Worm (Caenorhabditis elegans) whole organism, young adult: ENCODE results near the gene B0222.15.

Experiments used
- B0336.3 ChIP-seq: fragments of 200-800 bp; sonication (Bioruptor generic); IDR thresholded peaks from 2 replicates; pipeline ENCODE4 v1.3.6; 2022; ENCODE audit warnings: missing genetic modification characterization, missing compliant biosample characterization
- F39B2.1 ChIP-seq: fragments of 200-800 bp; sonication (Bioruptor generic); IDR thresholded peaks from 2 replicates; pipeline ENCODE4 v1.3.6; 2022; ENCODE audit warnings: missing genetic modification reagents, missing genetic modification characterization, missing compliant biosample characterization
- F49E8.2 ChIP-seq: sonication (generic microtip); optimal IDR thresholded peaks from 3 replicates; lab custom pipeline; 2017; ENCODE audit warnings: missing genetic modification characterization, mild to moderate bottlenecking, missing compliant biosample characterization, antibody characterized with exemption, moderate library complexity; ENCODE audit not compliant: insufficient read depth
- K12H6.12 ChIP-seq: fragments of 200-800 bp; sonication (Bioruptor generic); optimal IDR thresholded peaks from 2 replicates; lab custom pipeline; 2018; ENCODE audit warnings: mild to moderate bottlenecking, missing genetic modification characterization, missing compliant biosample characterization
- T07F8.4 ChIP-seq: sonication (generic microtip); optimal IDR thresholded peaks from 2 replicates; lab custom pipeline; 2016; ENCODE audit warnings: mild to moderate bottlenecking, missing genetic modification characterization, moderate library complexity, missing compliant biosample characterization
- Y53F4B.3 ChIP-seq: fragments of 200-800 bp; sonication (Bioruptor generic); IDR thresholded peaks from 2 replicates; pipeline ENCODE4 v1.3.6; 2022; ENCODE audit warnings: missing genetic modification reagents, missing genetic modification characterization, missing compliant biosample characterization
- Y53G8AR.9 ChIP-seq: fragments of 200-800 bp; sonication (Bioruptor generic); conservative IDR thresholded peaks from 2 replicates; pipeline ENCODE4 v1.3.6; 2022; ENCODE audit warnings: missing genetic modification reagents, missing genetic modification characterization, missing compliant biosample characterization
- akir-1 ChIP-seq: fragments of 200-800 bp; sonication (Bioruptor generic); optimal IDR thresholded peaks from 2 replicates; lab custom pipeline; 2018; ENCODE audit warnings: mild to moderate bottlenecking, missing genetic modification characterization, moderate library complexity, missing compliant biosample characterization
- aptf-2 ChIP-seq: fragments of 200-800 bp; sonication (Bioruptor generic); conservative IDR thresholded peaks from 2 replicates; pipeline ENCODE4 v1.3.6; 2022; ENCODE audit warnings: missing genetic modification reagents, missing genetic modification characterization, missing compliant biosample characterization
- attf-5 ChIP-seq: fragments of 200-800 bp; sonication (Bioruptor generic); optimal IDR thresholded peaks from 2 replicates; lab custom pipeline; 2018; ENCODE audit warnings: mild to moderate bottlenecking, missing genetic modification characterization, missing compliant biosample characterization
- ceh-91 ChIP-seq: fragments of 200-800 bp; sonication (Bioruptor generic); IDR thresholded peaks from 2 replicates; pipeline ENCODE4 v1.3.6; 2022; ENCODE audit warnings: missing genetic modification reagents, missing genetic modification characterization, missing compliant biosample characterization
- die-1 ChIP-seq: sonication (generic microtip); optimal IDR thresholded peaks from 2 replicates; lab custom pipeline; 2016; ENCODE audit warnings: missing genotype, mild to moderate bottlenecking, missing genetic modification characterization, missing compliant biosample characterization
- efl-1 ChIP-seq: fragments of 150-350 bp; optimal IDR thresholded peaks from 2 replicates; lab custom pipeline; 2014; ENCODE audit warnings: missing biosample characterization, missing genetic modification reagents, missing genetic modification characterization
- egl-44 ChIP-seq: fragments of 200-800 bp; sonication (Bioruptor generic); IDR thresholded peaks from 2 replicates; pipeline ENCODE4 v1.3.6; 2022; ENCODE audit warnings: missing genetic modification reagents, missing genetic modification characterization, missing compliant biosample characterization
- fkh-3 ChIP-seq: sonication (generic microtip); optimal IDR thresholded peaks from 2 replicates; lab custom pipeline; 2016; ENCODE audit warnings: mild to moderate bottlenecking, missing genetic modification characterization, missing compliant biosample characterization
- gei-17 ChIP-seq: fragments of 200-800 bp; sonication (Bioruptor generic); optimal IDR thresholded peaks from 2 replicates; lab custom pipeline; 2018; ENCODE audit warnings: mild to moderate bottlenecking, missing genetic modification characterization, missing compliant biosample characterization
- him-1 ChIP-seq: sonication (generic microtip); optimal IDR thresholded peaks from 2 replicates; lab custom pipeline; 2016; ENCODE audit warnings: missing genotype, missing genetic modification reagents, missing genetic modification characterization, missing compliant biosample characterization
- hmg-20 ChIP-seq: fragments of 200-800 bp; sonication (Bioruptor generic); IDR thresholded peaks from 2 replicates; pipeline ENCODE4 v1.3.6; 2022; ENCODE audit warnings: missing genetic modification reagents, missing genetic modification characterization, missing compliant biosample characterization
- let-526 ChIP-seq: fragments of 200-800 bp; sonication (Bioruptor generic); IDR thresholded peaks from 2 replicates; pipeline ENCODE4 v1.3.6; 2022; ENCODE audit warnings: missing genetic modification reagents, missing genetic modification characterization, missing compliant biosample characterization
- let-607 ChIP-seq, 2 experiments: fragments of 200-800 bp in 1 of 2; sonication (Bioruptor generic) in 1 of 2; sonication (generic microtip) in 1 of 2; optimal IDR thresholded peaks; 2 replicates each; lab custom pipeline; 2016 to 2018; ENCODE audit warnings: mild to moderate bottlenecking in 2 of 2, missing compliant biosample characterization in 2 of 2, missing genetic modification characterization in 2 of 2, moderate library complexity in 2 of 2, missing genotype in 1 of 2
- mel-28 ChIP-seq: sonication (generic microtip); optimal IDR thresholded peaks from 2 replicates; lab custom pipeline; 2016; ENCODE audit warnings: borderline replicate concordance, mild to moderate bottlenecking, missing genetic modification characterization, missing compliant biosample characterization
- nhr-179 ChIP-seq: sonication (generic microtip); optimal IDR thresholded peaks from 2 replicates; lab custom pipeline; 2016; ENCODE audit warnings: mild to moderate bottlenecking, missing genetic modification characterization, missing compliant biosample characterization
- nhr-27 ChIP-seq: fragments of 200-800 bp; sonication (Bioruptor generic); optimal IDR thresholded peaks from 2 replicates; lab custom pipeline; 2018; ENCODE audit warnings: mild to moderate bottlenecking, missing genetic modification characterization, moderate library complexity, missing compliant biosample characterization
- nhr-80 ChIP-seq: sonication (generic microtip); optimal IDR thresholded peaks from 2 replicates; lab custom pipeline; 2016; ENCODE audit warnings: missing genetic modification characterization, missing compliant biosample characterization
- nhr-90 ChIP-seq: sonication (generic microtip); optimal IDR thresholded peaks from 2 replicates; lab custom pipeline; 2016; ENCODE audit warnings: missing genotype, mild to moderate bottlenecking, missing genetic modification characterization, missing compliant biosample characterization
- rcor-1 ChIP-seq: fragments of 200-800 bp; sonication (Bioruptor generic); IDR thresholded peaks from 2 replicates; pipeline ENCODE4 v1.3.6; 2022; ENCODE audit warnings: missing genetic modification reagents, missing genetic modification characterization, missing compliant biosample characterization
- sdz-38 ChIP-seq: sonication (generic microtip); optimal IDR thresholded peaks from 2 replicates; lab custom pipeline; 2016; ENCODE audit warnings: missing genotype, missing genetic modification characterization, missing compliant biosample characterization
- snpc-1.1 ChIP-seq: sonication (generic microtip); optimal IDR thresholded peaks from 2 replicates; lab custom pipeline; 2017; ENCODE audit warnings: missing genetic modification characterization, mild to moderate bottlenecking, missing compliant biosample characterization, antibody characterized with exemption, moderate library complexity, missing genotype, missing genetic modification reagents; ENCODE audit not compliant: insufficient read depth
- snpc-3.4 ChIP-seq: sonication (generic microtip); optimal IDR thresholded peaks from 2 replicates; lab custom pipeline; 2017; ENCODE audit warnings: missing genetic modification characterization, mild to moderate bottlenecking, missing compliant biosample characterization, antibody characterized with exemption, moderate library complexity, missing genotype, missing genetic modification reagents
- somi-1 ChIP-seq: fragments of 200-800 bp; sonication (Bioruptor generic); optimal IDR thresholded peaks from 2 replicates; lab custom pipeline; 2018; ENCODE audit warnings: mild to moderate bottlenecking, missing genetic modification characterization, missing compliant biosample characterization
- ztf-26 ChIP-seq: sonication (generic microtip); optimal IDR thresholded peaks from 2 replicates; lab custom pipeline; 2017; ENCODE audit warnings: missing genetic modification characterization, missing compliant biosample characterization
- ztf-3 ChIP-seq: fragments of 200-800 bp; sonication (Bioruptor generic); optimal IDR thresholded peaks from 2 replicates; lab custom pipeline; 2018; ENCODE audit warnings: mild to moderate bottlenecking, missing genetic modification characterization, missing compliant biosample characterization
- ztf-6 ChIP-seq: fragments of 200-800 bp; sonication (Bioruptor generic); IDR thresholded peaks from 2 replicates; pipeline ENCODE4 v1.3.6; 2022; ENCODE audit warnings: missing genetic modification reagents, missing genetic modification characterization, missing compliant biosample characterization

B0222.15 gene

ce11 chrV:9156679-9157078 is at the start of gene B0222.15:
Gene B0222.15, minus strand, starts transcription at chrV:9156779.
- TF ChIP-seq ztf-3 (GFP tag; lab: Kevin White, UChicago) (no peak), efl-1 (GFP tag; lab: Kevin White, UChicago) (no peak), Y53G8AR.9 (GFP tag; lab: Robert Waterston, UW) (no peak), nhr-179 (tag; lab: Kevin White, UChicago) (no peak), nhr-90 (tag; lab: Kevin White, UChicago) (no peak), B0336.3 (GFP tag; lab: Robert Waterston, UW) (no peak), him-1 (tag; lab: Kevin White, UChicago) (no peak), rcor-1 (GFP tag; lab: Robert Waterston, UW) (no peak), snpc-3.4 (no peak), mel-28 (no peak), somi-1 (no peak), nhr-27 (tag; lab: Kevin White, UChicago) (no peak), K12H6.12 (tag; lab: Kevin White, UChicago) (no peak), gei-17 (GFP tag; lab: Kevin White, UChicago) (no peak), let-526 (GFP tag; lab: Robert Waterston, UW) (no peak), egl-44 (no peak), nhr-80 (tag; lab: Kevin White, UChicago) (no peak), T07F8.4 (tag; lab: Kevin White, UChicago) (no peak), F39B2.1 (no peak)

ce11 chrV:9202710-9203109 is 46.1 kb upstream of the B0222.15 start, which contains the start of gene asp-2:
Gene asp-2, plus strand, starts transcription at chrV:9203077.
- TF ChIP-seq ztf-26 (no peak), hmg-20 (GFP tag; lab: Robert Waterston, UW) (no peak), nhr-80 (tag; lab: Kevin White, UChicago) (peak; percentile 73)
- TF ChIP-seq, all 124 proteins: peak for 1

- no peak for TF ChIP-seq F39B2.1
- TF ChIP-seq efl-1 (GFP tag; lab: Kevin White, UChicago) = no peak
- TF ChIP-seq ceh-91 (GFP tag; lab: Robert Waterston, UW) = no peak
- TF ChIP-seq aptf-2 (GFP tag; lab: Robert Waterston, UW) = no peak
- TF ChIP-seq Y53F4B.3 (GFP tag; lab: Robert Waterston, UW) = no peak
- TF ChIP-seq die-1 (tag; lab: Kevin White, UChicago) = no peak
- TF ChIP-seq attf-5 (GFP tag; lab: Kevin White, UChicago) = no peak
- no peak for TF ChIP-seq ztf-6
Measured at ce11 chrV:9198887-9199286, 42.3 kb upstream of the B0222.15 start, which contains the start of gene str-177. Gene str-177, minus strand, starts transcription at chrV:9198987.

- TF ChIP-seq nhr-80 (tag; lab: Kevin White, UChicago) (peak; percentile 19), sdz-38 (tag; lab: Kevin White, UChicago) (no peak)
Measured at ce11 chrV:9197121-9197520, 40.5 kb upstream of the B0222.15 start, which contains the start of gene C24B5.4. Gene C24B5.4, minus strand, starts transcription at chrV:9197326.

- TF ChIP-seq akir-1 (GFP tag; lab: Kevin White, UChicago) (no peak), nhr-179 (tag; lab: Kevin White, UChicago) (no peak), let-607 (tag; optimal IDR thresholded peaks at IDR 0.05; lab: Kevin White, UChicago) (no peak), F49E8.2 (tag; lab: Kevin White, UChicago) (no peak), snpc-1.1 (tag; lab: Kevin White, UChicago) (no peak), fkh-3 (tag; lab: Kevin White, UChicago) (no peak)
Measured at ce11 chrV:9194055-9194454, 37.5 kb upstream of the B0222.15 start.
